Fruit fly (Drosophila melanogaster): ENCODE data around the gene CG7768.

CG7768 gene

dm6 chr3L:14195714-14196113, 22.3 kb upstream of the CG7768 start (continued):
- TF ChIP-seq CG14667 (GFP tag; IDR thresholded peaks at IDR 0.05) (no peak), CG10366 (GFP tag; IDR thresholded peaks at IDR 0.05) (0 out of 2 replicates have a peak, but pooled peaks have one; percentile 14), CG15479 (GFP tag; optimal IDR thresholded peaks at IDR 0.05) (no peak), CoRest (tag; optimal IDR thresholded peaks at IDR 0.05) (peak; percentile 17), fd64A (GFP tag; optimal IDR thresholded peaks at IDR 0.05) (peak; percentile 58), CG7556 (GFP tag; optimal IDR thresholded peaks at IDR 0.05) (no peak), vnd (GFP tag; IDR thresholded peaks at IDR 0.05; ENCODE audit: partially characterized antibody) (no peak), H15 (GFP tag; IDR thresholded peaks at IDR 0.05) (no peak), Pdp1 (GFP tag; optimal IDR thresholded peaks at IDR 0.05) (peak in 1 of 2 experiments; percentile 16), sens (GFP tag) (peak; percentile 81), lola (GFP tag; optimal IDR thresholded peaks at IDR 0.05) (no peak), sob (GFP tag; IDR thresholded peaks at IDR 0.05) (peak; percentile 24; the same call in 1 of the 2 replicates), CG31365 (tag; optimal IDR thresholded peaks at IDR 0.05) (peak; percentile 36), Nf-YB (GFP tag; optimal IDR thresholded peaks at IDR 0.05) (peak; percentile 18), eve (GFP tag; optimal IDR thresholded peaks at IDR 0.05) (peak in 1 of 2 experiments; percentile 62), CG1529 (GFP tag; optimal IDR thresholded peaks at IDR 0.05) (peak; percentile 52), odd (GFP tag; optimal IDR thresholded peaks at IDR 0.05) (peak; percentile 73), Meics (GFP tag; optimal IDR thresholded peaks at IDR 0.05) (peak; percentile 54), CG10543 (GFP tag; optimal IDR thresholded peaks at IDR 0.05) (peak; percentile 35), Fer3 (tag; optimal IDR thresholded peaks at IDR 0.05) (peak; percentile 52), Dfd (GFP tag; optimal IDR thresholded peaks at IDR 0.05) (no peak), kni (GFP tag; optimal IDR thresholded peaks at IDR 0.05) (peak; percentile 53), fru (optimal IDR thresholded peaks at IDR 0.05) (no peak), dmrt99B (tag; optimal IDR thresholded peaks at IDR 0.05) (peak; percentile 38), Nf-YA (GFP tag; IDR thresholded peaks at IDR 0.05) (0 out of 2 replicates have a peak, but pooled peaks have one; percentile 10), Asciz (GFP tag; optimal IDR thresholded peaks at IDR 0.05) (peak; percentile 80), Hmr (GFP tag; optimal IDR thresholded peaks at IDR 0.05) (peak; percentile 35), dpn (GFP tag; optimal IDR thresholded peaks at IDR 0.05) (peak in 1 of 2 experiments; percentile 34), D19B (GFP tag; optimal IDR thresholded peaks at IDR 0.05) (no peak), nerfin-1 (tag; optimal IDR thresholded peaks at IDR 0.05) (peak; percentile 37), CG4424 (GFP tag; optimal IDR thresholded peaks at IDR 0.05) (peak; percentile 5), CG18764 (GFP tag; optimal IDR thresholded peaks at IDR 0.05) (peak; percentile 25), az2 (GFP tag; optimal IDR thresholded peaks at IDR 0.05) (no peak), CG12769 (tag; optimal IDR thresholded peaks at IDR 0.05) (no peak), sens-2 (GFP tag; IDR thresholded peaks at IDR 0.05) (no peak), CG11696 (GFP tag; IDR thresholded peaks at IDR 0.05) (0 out of 2 replicates have a peak, but pooled peaks have one; percentile 8), fd3F (GFP tag; optimal IDR thresholded peaks at IDR 0.05) (peak; percentile 38), gem (tag; optimal IDR thresholded peaks at IDR 0.05) (peak; percentile 39), CG10209 (GFP tag; optimal IDR thresholded peaks at IDR 0.05) (peak; percentile 21), CG15073 (GFP tag; optimal IDR thresholded peaks at IDR 0.05) (no peak), BtbVII (GFP tag; optimal IDR thresholded peaks at IDR 0.05) (peak; percentile 64), CG18599 (GFP tag; optimal IDR thresholded peaks at IDR 0.05) (peak; percentile 53), unpg (GFP tag; optimal IDR thresholded peaks at IDR 0.05) (peak; percentile 45), NC2α (GFP tag; optimal IDR thresholded peaks at IDR 0.05) (peak; percentile 18), CG8924 (tag; optimal IDR thresholded peaks at IDR 0.05) (peak; percentile 47), sug (tag; optimal IDR thresholded peaks at IDR 0.05) (peak; percentile 47), HHEX (GFP tag; optimal IDR thresholded peaks at IDR 0.05) (peak; percentile 60), CG4617 (GFP tag; optimal IDR thresholded peaks at IDR 0.05; ENCODE audit: borderline replicate concordance) (no peak), her (GFP tag; optimal IDR thresholded peaks at IDR 0.05) (peak; percentile 2), mirr (GFP tag; optimal IDR thresholded peaks at IDR 0.05) (peak; percentile 25)

All from whole organism, embryonic.